Worm (Caenorhabditis elegans): ENCODE data around the gene srh-200.

srh-200 gene

ce11 chrV:7653567-7653966 is at the start of gene srh-200:
Gene srh-200, minus strand, starts transcription at chrV:7653667.
- no peak for TF ChIP-seq ztf-23 (GFP tag; IDR thresholded peaks at IDR 0.05)
- no peak for TF ChIP-seq klf-2 (GFP tag; conservative IDR thresholded peaks at IDR 0.05)
- no peak for TF ChIP-seq ref-1 (GFP tag; conservative IDR thresholded peaks at IDR 0.05)
- TF ChIP-seq T22C8.4 (GFP tag; IDR thresholded peaks at IDR 0.05), result no peak
- no peak for TF ChIP-seq tab-1 (GFP tag; IDR thresholded peaks at IDR 0.05)
- TF ChIP-seq cog-1 (tag; optimal IDR thresholded peaks at IDR 0.05), result no peak
- no peak for TF ChIP-seq med-1 (GFP tag; optimal IDR thresholded peaks at IDR 0.05; ENCODE audit: insufficient read depth)
- no peak for TF ChIP-seq ztf-29 (GFP tag; IDR thresholded peaks at IDR 0.05)
- TF ChIP-seq flt-1 (GFP tag; IDR thresholded peaks at IDR 0.05), result no peak

DNA sequence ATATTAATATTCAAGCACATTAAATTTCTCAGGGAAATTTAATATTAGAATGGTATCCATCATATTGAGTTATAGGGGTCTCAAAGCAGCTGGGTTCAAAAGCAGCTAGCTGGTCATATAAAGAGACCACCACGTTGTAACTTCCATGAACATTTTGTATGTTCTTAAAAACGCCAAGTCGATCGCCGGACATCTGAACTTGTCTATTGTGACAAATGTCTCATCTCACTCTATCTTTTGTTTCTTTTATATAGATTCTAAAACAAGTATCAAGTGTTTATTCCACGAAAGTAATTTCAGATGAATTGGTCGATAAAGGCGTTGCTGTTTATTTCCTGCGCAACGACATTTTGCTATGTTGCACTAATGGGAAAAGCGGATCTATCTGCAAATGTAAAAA is 43.4 kb upstream of the srh-200 start, which contains the start of gene ZK105.3:
Gene ZK105.3 (plus strand): TSS at position 301 of the 400 bp plus-strand sequence.
- TF ChIP-seq flt-1 (GFP tag; IDR thresholded peaks at IDR 0.05) (no peak), ref-1 (GFP tag; conservative IDR thresholded peaks at IDR 0.05) (no peak), cog-1 (tag; optimal IDR thresholded peaks at IDR 0.05) (no peak), T22C8.4 (GFP tag; IDR thresholded peaks at IDR 0.05) (no peak), klf-2 (GFP tag; conservative IDR thresholded peaks at IDR 0.05) (no peak), med-1 (GFP tag; optimal IDR thresholded peaks at IDR 0.05; ENCODE audit: insufficient read depth) (no peak), ztf-29 (GFP tag; IDR thresholded peaks at IDR 0.05) (no peak), ztf-23 (GFP tag; IDR thresholded peaks at IDR 0.05) (no peak), tab-1 (GFP tag; IDR thresholded peaks at IDR 0.05) (no peak)

DNA sequence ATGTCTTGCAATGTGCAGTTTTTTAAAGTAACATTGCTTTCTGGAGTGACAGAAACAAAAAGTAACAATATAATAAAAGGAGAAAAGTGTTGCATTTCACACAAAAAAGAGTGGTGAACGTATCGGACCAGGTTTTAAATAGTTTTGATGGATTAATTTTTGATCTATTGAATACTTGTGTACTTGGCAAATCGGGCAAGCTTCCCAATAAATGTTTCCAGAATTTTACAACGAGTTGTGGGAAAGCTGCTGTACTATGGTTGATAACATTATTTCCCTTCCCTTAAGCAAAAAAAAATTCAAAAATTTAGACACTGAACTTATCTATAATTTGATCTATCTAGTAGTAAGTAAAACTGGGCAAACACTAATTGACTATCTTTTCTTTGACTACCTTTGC is 39.9 kb upstream of the srh-200 start, which contains the start of gene C12D5.10:
Gene C12D5.10 (minus strand): TSS at position 101 of the 400 bp plus-strand sequence.
- no peak for TF ChIP-seq ztf-23 (GFP tag; IDR thresholded peaks at IDR 0.05)
- no peak for TF ChIP-seq cog-1 (tag; optimal IDR thresholded peaks at IDR 0.05)
- no peak for TF ChIP-seq ztf-29 (GFP tag; IDR thresholded peaks at IDR 0.05)
- no peak for TF ChIP-seq klf-2 (GFP tag; conservative IDR thresholded peaks at IDR 0.05)
- no peak for TF ChIP-seq tab-1 (GFP tag; IDR thresholded peaks at IDR 0.05)
- no peak for TF ChIP-seq T22C8.4 (GFP tag; IDR thresholded peaks at IDR 0.05)
- no peak for TF ChIP-seq ref-1 (GFP tag; conservative IDR thresholded peaks at IDR 0.05)
- TF ChIP-seq med-1 (GFP tag; optimal IDR thresholded peaks at IDR 0.05; ENCODE audit: insufficient read depth), result no peak
- TF ChIP-seq flt-1 (GFP tag; IDR thresholded peaks at IDR 0.05), result no peak

DNA sequence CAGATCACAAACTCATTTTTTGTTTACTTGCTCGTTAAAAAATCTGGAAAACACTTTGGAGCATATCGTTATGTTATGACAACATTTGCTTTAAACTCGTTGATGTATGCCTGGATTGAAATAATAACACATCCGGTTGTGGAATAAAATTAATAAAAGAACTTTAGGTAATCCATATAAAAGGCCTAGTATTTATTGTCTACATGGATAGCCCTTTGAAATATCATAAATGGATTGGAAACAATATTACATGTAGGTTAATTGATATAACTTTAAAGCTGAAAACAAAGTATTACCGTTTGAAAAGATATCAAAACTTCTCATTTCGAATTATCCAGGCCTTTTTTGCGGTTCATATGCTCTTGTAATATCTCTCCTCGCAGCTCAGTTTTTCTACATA is 37.2 kb upstream of the srh-200 start:
- TF ChIP-seq ztf-23 (GFP tag; IDR thresholded peaks at IDR 0.05) (no peak), klf-2 (GFP tag; conservative IDR thresholded peaks at IDR 0.05) (no peak), cog-1 (tag; optimal IDR thresholded peaks at IDR 0.05) (no peak), tab-1 (GFP tag; IDR thresholded peaks at IDR 0.05) (no peak)

DNA sequence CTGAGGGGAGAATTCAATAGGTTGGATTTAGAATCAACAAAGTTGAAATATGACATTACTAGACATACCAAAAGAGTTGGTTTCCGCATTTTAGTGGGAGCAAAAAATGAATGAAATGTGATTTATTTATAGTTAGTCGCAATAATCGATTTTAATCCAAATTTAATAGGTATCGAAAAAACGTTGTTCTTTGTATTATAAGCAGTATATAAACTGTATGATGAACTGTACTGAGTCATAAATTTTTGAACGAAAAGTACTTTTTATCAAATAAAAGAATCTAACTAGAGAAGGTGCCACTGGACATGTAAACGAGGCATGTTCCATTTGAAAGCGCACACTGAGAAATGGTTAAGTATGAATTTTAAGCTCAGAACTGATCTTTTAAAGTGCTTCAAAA is 36.4 kb upstream of the srh-200 start, which contains the start of gene C12D5.9:
Gene C12D5.9 (minus strand): TSS at position 101 of the 400 bp plus-strand sequence.
- TF ChIP-seq klf-2 (GFP tag; conservative IDR thresholded peaks at IDR 0.05) (no peak), med-1 (GFP tag; optimal IDR thresholded peaks at IDR 0.05; ENCODE audit: insufficient read depth) (no peak), T22C8.4 (GFP tag; IDR thresholded peaks at IDR 0.05) (no peak), tab-1 (GFP tag; IDR thresholded peaks at IDR 0.05) (no peak), ref-1 (GFP tag; conservative IDR thresholded peaks at IDR 0.05) (no peak), ztf-29 (GFP tag; IDR thresholded peaks at IDR 0.05) (no peak), cog-1 (tag; optimal IDR thresholded peaks at IDR 0.05) (no peak), ztf-23 (GFP tag; IDR thresholded peaks at IDR 0.05) (no peak), flt-1 (GFP tag; IDR thresholded peaks at IDR 0.05) (no peak)

DNA sequence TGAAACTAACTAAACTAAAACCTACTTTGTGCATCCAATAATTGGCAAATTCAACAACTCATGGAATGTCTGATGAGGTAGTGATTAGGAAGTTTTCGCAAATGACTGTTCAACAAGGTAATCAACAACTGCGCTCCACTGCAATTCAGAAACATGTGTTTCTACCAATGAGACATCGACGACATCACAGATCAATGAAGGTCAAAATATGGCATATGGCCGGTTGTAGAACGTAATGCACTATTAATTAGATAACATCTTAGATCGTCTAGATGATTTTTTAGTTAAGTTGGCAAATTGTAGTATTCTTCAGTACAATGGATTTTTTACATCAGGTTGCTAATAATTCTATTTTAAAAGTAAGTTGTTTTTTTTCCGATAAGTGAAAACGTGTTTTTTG is 32.7 kb upstream of the srh-200 start, which contains the start of the genes nhr-94 and nhr-152:
Gene nhr-94 (minus strand): TSS at position 147 of the 400 bp plus-strand sequence.
Gene nhr-152 (plus strand): TSS at position 162 of the 400 bp plus-strand sequence.
- TF ChIP-seq ref-1 (GFP tag; conservative IDR thresholded peaks at IDR 0.05), result no peak
- no peak for TF ChIP-seq klf-2 (GFP tag; conservative IDR thresholded peaks at IDR 0.05)
- no peak for TF ChIP-seq cog-1 (tag; optimal IDR thresholded peaks at IDR 0.05)
- TF ChIP-seq med-1 (GFP tag; optimal IDR thresholded peaks at IDR 0.05; ENCODE audit: insufficient read depth), result no peak
- no peak for TF ChIP-seq ztf-29 (GFP tag; IDR thresholded peaks at IDR 0.05)
- no peak for TF ChIP-seq ztf-23 (GFP tag; IDR thresholded peaks at IDR 0.05)
- no peak for TF ChIP-seq T22C8.4 (GFP tag; IDR thresholded peaks at IDR 0.05)
- no peak for TF ChIP-seq flt-1 (GFP tag; IDR thresholded peaks at IDR 0.05)
- no peak for TF ChIP-seq tab-1 (GFP tag; IDR thresholded peaks at IDR 0.05)

DNA sequence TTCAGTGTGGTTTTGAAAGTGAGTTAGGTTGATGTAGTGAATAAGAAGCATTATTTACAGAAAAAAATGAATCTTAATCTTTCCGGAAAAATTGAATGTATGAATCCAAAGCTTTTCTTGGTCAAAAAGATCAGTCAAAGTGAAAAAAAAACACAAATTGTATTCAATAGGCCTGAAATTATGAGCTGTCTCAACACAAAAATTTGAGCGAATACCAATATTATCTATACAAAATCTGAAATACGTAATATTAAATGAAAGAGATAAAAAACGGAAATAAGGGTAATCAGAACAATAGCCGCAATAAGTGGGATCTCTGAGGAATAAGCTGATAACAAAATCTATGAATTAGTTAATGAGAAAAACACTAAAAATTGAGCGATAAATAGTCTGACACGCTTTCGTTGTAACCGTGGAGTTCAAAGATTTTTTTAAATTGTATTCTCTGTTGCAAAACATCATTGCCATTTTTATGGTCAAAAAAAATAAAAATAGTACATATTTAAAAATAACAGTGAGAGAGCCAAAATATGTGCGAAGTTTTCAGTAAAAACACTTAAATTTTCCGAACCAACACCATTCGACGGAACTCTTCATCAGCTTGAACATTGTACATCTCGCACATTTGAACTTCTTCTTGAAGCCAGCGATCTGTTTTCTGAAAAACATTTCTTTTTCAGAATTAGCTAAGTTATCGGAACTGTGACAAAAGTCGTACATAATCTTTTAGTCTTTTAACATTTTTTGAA is 30.6 kb upstream of the srh-200 start, which contains the start of gene sre-11:
Gene sre-11 (minus strand): TSS at position 51 of the 749 bp plus-strand sequence.
- no peak for TF ChIP-seq ztf-29 (GFP tag; IDR thresholded peaks at IDR 0.05)
- no peak for TF ChIP-seq med-1 (GFP tag; optimal IDR thresholded peaks at IDR 0.05; ENCODE audit: insufficient read depth)
- no peak for TF ChIP-seq cog-1 (tag; optimal IDR thresholded peaks at IDR 0.05)
- no peak for TF ChIP-seq tab-1 (GFP tag; IDR thresholded peaks at IDR 0.05)
- no peak for TF ChIP-seq ref-1 (GFP tag; conservative IDR thresholded peaks at IDR 0.05)
- TF ChIP-seq ztf-23 (GFP tag; IDR thresholded peaks at IDR 0.05), result no peak
- no peak for TF ChIP-seq klf-2 (GFP tag; conservative IDR thresholded peaks at IDR 0.05)
- TF ChIP-seq T22C8.4 (GFP tag; IDR thresholded peaks at IDR 0.05), result no peak
- no peak for TF ChIP-seq flt-1 (GFP tag; IDR thresholded peaks at IDR 0.05)

ce11 chrV:7681388-7681787 is 27.9 kb upstream of the srh-200 start, which contains the start of gene cyp-33A1:
Gene cyp-33A1, minus strand, starts transcription at chrV:7681459.
- TF ChIP-seq ref-1 (GFP tag; conservative IDR thresholded peaks at IDR 0.05) (no peak), tab-1 (GFP tag; IDR thresholded peaks at IDR 0.05) (no peak), med-1 (GFP tag; optimal IDR thresholded peaks at IDR 0.05; ENCODE audit: insufficient read depth) (no peak), ztf-29 (GFP tag; IDR thresholded peaks at IDR 0.05) (no peak), klf-2 (GFP tag; conservative IDR thresholded peaks at IDR 0.05) (no peak), T22C8.4 (GFP tag; IDR thresholded peaks at IDR 0.05) (no peak), flt-1 (GFP tag; IDR thresholded peaks at IDR 0.05) (no peak), ztf-23 (GFP tag; IDR thresholded peaks at IDR 0.05) (no peak)

DNA sequence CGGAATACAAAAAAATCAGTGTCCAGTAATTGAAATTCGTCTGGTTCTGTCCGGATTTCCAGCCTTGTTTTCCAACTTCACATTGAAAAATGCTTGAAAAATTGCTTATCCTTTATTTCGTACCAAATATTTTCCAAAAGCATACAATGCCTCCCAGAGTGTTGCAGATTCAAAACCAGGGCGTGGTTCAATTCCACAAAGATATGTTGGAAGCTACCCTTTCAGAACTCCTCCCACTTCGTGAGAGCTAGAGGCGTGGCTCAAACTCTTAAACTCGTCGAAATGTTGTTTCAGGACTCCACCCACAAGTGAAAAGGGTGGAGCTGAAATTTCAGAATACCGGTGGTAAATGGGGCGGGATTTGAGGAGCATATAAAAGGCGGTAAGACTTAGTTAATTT is 22.4 kb upstream of the srh-200 start, which contains the start of gene C12D5.3:
Gene C12D5.3 (plus strand): TSS at position 301 of the 400 bp plus-strand sequence.
- no peak for TF ChIP-seq flt-1 (GFP tag; IDR thresholded peaks at IDR 0.05)
- TF ChIP-seq tab-1 (GFP tag; IDR thresholded peaks at IDR 0.05), result no peak
- TF ChIP-seq cog-1 (tag; optimal IDR thresholded peaks at IDR 0.05), result no peak
- TF ChIP-seq med-1 (GFP tag; optimal IDR thresholded peaks at IDR 0.05; ENCODE audit: insufficient read depth), result no peak
- no peak for TF ChIP-seq T22C8.4 (GFP tag; IDR thresholded peaks at IDR 0.05)
- TF ChIP-seq ztf-29 (GFP tag; IDR thresholded peaks at IDR 0.05), result no peak
- no peak for TF ChIP-seq klf-2 (GFP tag; conservative IDR thresholded peaks at IDR 0.05)
- TF ChIP-seq ztf-23 (GFP tag; IDR thresholded peaks at IDR 0.05), result no peak
- no peak for TF ChIP-seq ref-1 (GFP tag; conservative IDR thresholded peaks at IDR 0.05)
